Fruit fly (Drosophila melanogaster) whole organism, embryonic: ENCODE measurements around the gene cype.

ENCODE experiments used
- ATbp ChIP-seq: fragments of 200-800 bp; sonication (Bioruptor generic); optimal IDR thresholded peaks from 2 replicates; lab custom pipeline; 2017; ENCODE audit warnings: missing biosample characterization, mild to moderate bottlenecking, missing genetic modification characterization, missing genetic modification reagents
- Atf6 ChIP-seq: fragments of 200-800 bp; sonication (Bioruptor generic); IDR thresholded peaks from 2 replicates; pipeline ENCODE4 v1.3.6; 2022; ENCODE audit warnings: missing biosample characterization, missing genetic modification characterization
- CG10147 ChIP-seq: fragments of 200-800 bp; sonication (Bioruptor generic); optimal IDR thresholded peaks from 2 replicates; lab custom pipeline; 2019; ENCODE audit warnings: missing biosample characterization, mild to moderate bottlenecking, missing genetic modification characterization, moderate library complexity
- CG10274 ChIP-seq: fragments of 200-800 bp; sonication (Bioruptor generic); optimal IDR thresholded peaks from 3 replicates; lab custom pipeline; 2017; ENCODE audit warnings: missing biosample characterization, mild to moderate bottlenecking, missing genetic modification characterization
- CG10462 ChIP-seq: fragments of 200-800 bp; sonication (Bioruptor generic); optimal IDR thresholded peaks from 2 replicates; lab custom pipeline; 2016; ENCODE audit warnings: missing biosample characterization, missing genetic modification characterization
- CG10543 ChIP-seq: fragments of 200-800 bp; sonication (Bioruptor generic); optimal IDR thresholded peaks from 3 replicates; lab custom pipeline; 2017; ENCODE audit warnings: missing biosample characterization, mild to moderate bottlenecking, missing genetic modification characterization, moderate library complexity
- CG12236 ChIP-seq: fragments of 200-800 bp; sonication (Bioruptor generic); optimal IDR thresholded peaks from 2 replicates; lab custom pipeline; 2016; ENCODE audit warnings: missing biosample characterization, missing genetic modification characterization
- CG14050 ChIP-seq: fragments of 200-800 bp; sonication (Bioruptor generic); IDR thresholded peaks from 3 replicates; pipeline ENCODE4 v1.3.6; 2022; ENCODE audit warnings: missing biosample characterization, missing genetic modification characterization
- CG17186 ChIP-seq: fragments of 200-800 bp; sonication (Bioruptor generic); optimal IDR thresholded peaks from 3 replicates; lab custom pipeline; 2017; ENCODE audit warnings: missing biosample characterization, missing genetic modification reagents, missing genetic modification characterization
- CG17612 ChIP-seq: fragments of 200-800 bp; sonication (Bioruptor generic); IDR thresholded peaks from 2 replicates; pipeline ENCODE4 v1.3.6; 2022; ENCODE audit warnings: missing biosample characterization, missing genetic modification characterization
- CG18764 ChIP-seq: fragments of 200-800 bp; sonication (Bioruptor generic); optimal IDR thresholded peaks from 3 replicates; lab custom pipeline; 2016; ENCODE audit warnings: missing biosample characterization, missing genetic modification characterization
- CG3163 ChIP-seq: fragments of 200-800 bp; sonication (Bioruptor generic); optimal IDR thresholded peaks from 3 replicates; lab custom pipeline; 2016; ENCODE audit warnings: missing biosample characterization, missing genetic modification characterization
- CG34376 ChIP-seq: fragments of 200-800 bp; sonication (Bioruptor generic); optimal IDR thresholded peaks from 2 replicates; lab custom pipeline; 2018; ENCODE audit warnings: missing biosample characterization, mild to moderate bottlenecking, missing genetic modification characterization
- CG4282 ChIP-seq: fragments of 200-800 bp; sonication (Bioruptor generic); optimal IDR thresholded peaks from 2 replicates; lab custom pipeline; 2016; ENCODE audit warnings: missing biosample characterization, missing genetic modification characterization
- CG4328 ChIP-seq: fragments of 200-800 bp; sonication (Bioruptor generic); optimal IDR thresholded peaks from 3 replicates; lab custom pipeline; 2017; ENCODE audit warnings: missing biosample characterization, missing genetic modification reagents, missing genetic modification characterization
- CG4854 ChIP-seq: fragments of 200-800 bp; sonication (Bioruptor generic); optimal IDR thresholded peaks from 2 replicates; lab custom pipeline; 2016; ENCODE audit warnings: missing biosample characterization, missing genetic modification characterization, inconsistent platforms
- CG5180 ChIP-seq: fragments of 200-800 bp; sonication (Bioruptor generic); optimal IDR thresholded peaks from 3 replicates; lab custom pipeline; 2017; ENCODE audit warnings: missing biosample characterization, missing genetic modification characterization, mild to moderate bottlenecking, moderate library complexity, missing genetic modification reagents
- CG6254 ChIP-seq: fragments of 200-800 bp; sonication (Bioruptor generic); optimal IDR thresholded peaks from 3 replicates; lab custom pipeline; 2017; ENCODE audit warnings: mild to moderate bottlenecking, missing biosample characterization, missing genetic modification reagents, missing genetic modification characterization
- CG7372 ChIP-seq: fragments of 200-800 bp; sonication (Bioruptor generic); IDR thresholded peaks from 2 replicates; pipeline ENCODE4 v1.3.6; 2022; ENCODE audit warnings: missing biosample characterization, missing genetic modification characterization
- CG7839 ChIP-seq: fragments of 200-800 bp; sonication (Bioruptor generic); optimal IDR thresholded peaks from 3 replicates; lab custom pipeline; 2018; ENCODE audit warnings: missing biosample characterization, mild to moderate bottlenecking, missing genetic modification characterization, moderate library complexity
- CG8281 ChIP-seq: fragments of 200-800 bp; sonication (Bioruptor generic); optimal IDR thresholded peaks from 2 replicates; lab custom pipeline; 2018; ENCODE audit warnings: missing biosample characterization, mild to moderate bottlenecking, missing genetic modification characterization, moderate library complexity
- CG8290 ChIP-seq, 3 experiments: fragments of 200-800 bp; sonication (Bioruptor generic); optimal IDR thresholded peaks; 2 replicates each; lab custom pipeline; 2016 to 2019; ENCODE audit warnings: missing biosample characterization in 3 of 3, missing genetic modification characterization in 3 of 3, mild to moderate bottlenecking in 2 of 3, moderate library complexity in 1 of 3
- CG8944 ChIP-seq: fragments of 200-800 bp; sonication (Bioruptor generic); optimal IDR thresholded peaks from 3 replicates; lab custom pipeline; 2016; ENCODE audit warnings: missing biosample characterization, missing genetic modification characterization
- CHES-1-like ChIP-seq: fragments of 200-800 bp; sonication (Bioruptor generic); optimal IDR thresholded peaks from 2 replicates; lab custom pipeline; 2016; ENCODE audit warnings: missing biosample characterization, missing genetic modification characterization
- Dip3 ChIP-seq: fragments of 200-800 bp; sonication (Bioruptor generic); optimal IDR thresholded peaks from 3 replicates; lab custom pipeline; 2016; ENCODE audit warnings: missing biosample characterization, missing genetic modification characterization
- Dref ChIP-seq: fragments of 200-800 bp; sonication (Bioruptor generic); IDR thresholded peaks from 2 replicates; pipeline ENCODE4 v1.3.6; 2022; ENCODE audit warnings: missing biosample characterization, missing genetic modification characterization
- Eip74EF ChIP-seq, 2 experiments: fragments of 200-800 bp in 1 of 2; fragments of >200 bp in 1 of 2; sonication (Bioruptor generic) in 1 of 2; optimal IDR thresholded peaks; 2 replicates each; lab custom pipeline; 2017 to 2019; ENCODE audit warnings: missing biosample characterization in 2 of 2, missing genetic modification characterization in 2 of 2, mild to moderate bottlenecking in 1 of 2, moderate library complexity in 1 of 2
- Gug ChIP-seq: fragments of 200-800 bp; sonication (Bioruptor generic); IDR thresholded peaks from 4 replicates; pipeline ENCODE4 v1.3.6; 2022; ENCODE audit warnings: missing biosample characterization, missing genetic modification characterization
- Hmx ChIP-seq: fragments of 200-800 bp; sonication (Bioruptor generic); optimal IDR thresholded peaks from 2 replicates; lab custom pipeline; 2016; ENCODE audit warnings: missing biosample characterization, missing genetic modification characterization
- Mrtf ChIP-seq: fragments of 200-800 bp; sonication (Bioruptor generic); IDR thresholded peaks from 3 replicates; pipeline ENCODE4 v1.3.6; 2022; ENCODE audit warnings: missing biosample characterization, missing genetic modification characterization
- Nf-YC ChIP-seq: fragments of 200-800 bp; optimal IDR thresholded peaks from 3 replicates; lab custom pipeline; 2019; ENCODE audit warnings: missing biosample characterization, mild to moderate bottlenecking, missing genetic modification characterization, moderate library complexity
- Sin3A ChIP-seq: fragments of >200 bp; optimal IDR thresholded peaks from 2 replicates; lab custom pipeline; 2018
- Sox102F ChIP-seq: fragments of 200-800 bp; sonication (Bioruptor generic); optimal IDR thresholded peaks from 2 replicates; lab custom pipeline; 2018; ENCODE audit warnings: missing biosample characterization, mild to moderate bottlenecking, missing genetic modification characterization, moderate library complexity
- ase ChIP-seq: fragments of 200-800 bp; sonication (Bioruptor generic); IDR thresholded peaks from 3 replicates; pipeline ENCODE4 v1.3.6; 2022; ENCODE audit warnings: missing biosample characterization, missing genetic modification characterization
- ato ChIP-seq: fragments of 200-800 bp; sonication (Bioruptor generic); IDR thresholded peaks from 2 replicates; pipeline ENCODE4 v1.3.6; 2022; ENCODE audit warnings: missing biosample characterization, missing genetic modification characterization; ENCODE audit not compliant: partially characterized antibody
- caup ChIP-seq: fragments of 200-800 bp; sonication (Bioruptor generic); optimal IDR thresholded peaks from 3 replicates; lab custom pipeline; 2017; ENCODE audit warnings: missing biosample characterization, mild to moderate bottlenecking, missing genetic modification characterization, moderate library complexity; ENCODE audit not compliant: severe bottlenecking
- chinmo ChIP-seq: fragments of 200-800 bp; sonication (Bioruptor generic); IDR thresholded peaks from 4 replicates; pipeline ENCODE4 v1.3.6; 2022; ENCODE audit warnings: missing biosample characterization, missing genetic modification characterization; ENCODE audit not compliant: partially characterized antibody
- croc ChIP-seq: fragments of 200-800 bp; sonication (Bioruptor generic); conservative IDR thresholded peaks from 3 replicates; pipeline ENCODE4 v1.3.6; 2022; ENCODE audit warnings: missing biosample characterization, missing genetic modification characterization
- ems ChIP-seq: fragments of 200-800 bp; sonication (Bioruptor generic); optimal IDR thresholded peaks from 3 replicates; lab custom pipeline; 2016; ENCODE audit warnings: missing biosample characterization, missing genetic modification characterization
- insv ChIP-seq, 2 experiments: fragments of 200-800 bp; sonication (Bioruptor generic); optimal IDR thresholded peaks; 3 replicates each; lab custom pipeline; 2016 to 2018; ENCODE audit warnings: missing biosample characterization in 2 of 2, missing genetic modification characterization in 2 of 2
- jing ChIP-seq: fragments of 200-800 bp; sonication (Bioruptor generic); optimal IDR thresholded peaks from 2 replicates; lab custom pipeline; 2018; ENCODE audit warnings: missing biosample characterization, mild to moderate bottlenecking, missing genetic modification characterization
- lbe ChIP-seq: fragments of 200-800 bp; sonication (Bioruptor generic); optimal IDR thresholded peaks from 2 replicates; lab custom pipeline; 2016; ENCODE audit warnings: missing biosample characterization, mild to moderate bottlenecking, missing genetic modification characterization
- luna ChIP-seq: fragments of 200-800 bp; sonication (Bioruptor generic); optimal IDR thresholded peaks from 2 replicates; lab custom pipeline; 2016; ENCODE audit warnings: missing biosample characterization, missing genetic modification characterization
- sob ChIP-seq: fragments of 200-800 bp; sonication (Bioruptor generic); IDR thresholded peaks from 2 replicates; pipeline ENCODE4 v1.3.6; 2022; ENCODE audit warnings: missing biosample characterization, missing genetic modification characterization
- sr ChIP-seq: fragments of 200-800 bp; sonication (Bioruptor generic); IDR thresholded peaks from 3 replicates; pipeline ENCODE4 v1.3.6; 2022; ENCODE audit warnings: missing biosample characterization, missing genetic modification characterization
- stwl ChIP-seq: fragments of 200-800 bp; sonication (Bioruptor generic); optimal IDR thresholded peaks from 3 replicates; lab custom pipeline; 2018; ENCODE audit warnings: missing biosample characterization, mild to moderate bottlenecking, missing genetic modification characterization, moderate library complexity
- vfl ChIP-seq: fragments of 200-800 bp; sonication (Bioruptor generic); optimal IDR thresholded peaks from 2 replicates; lab custom pipeline; 2016; ENCODE audit warnings: missing biosample characterization, missing genetic modification characterization
- zen2 ChIP-seq: fragments of 200-800 bp; sonication (Bioruptor generic); IDR thresholded peaks from 3 replicates; pipeline ENCODE4 v1.3.6; 2022; ENCODE audit warnings: missing biosample characterization, missing genetic modification characterization; ENCODE audit not compliant: partially characterized antibody

Gene cype

dm6 chr2L:5324958-5325850 is 1.8 kb upstream of the cype start (continued):
- TF ChIP-seq CG10462 (GFP tag; lab: Kevin White, UChicago) (no peak), CG34376 (GFP tag; lab: Kevin White, UChicago) (no peak), Dref (GFP tag; lab: Robert Waterston, UW) (peak; percentile 75), insv (GFP tag; optimal IDR thresholded peaks at IDR 0.05; lab: Kevin White, UChicago) (peak in 1 of 2 experiments; percentile 19), chinmo (GFP tag; lab: Robert Waterston, UW) (peak; percentile 57; the same call in 1 of the 4 replicates), jing (GFP tag; lab: Kevin White, UChicago) (no peak), CG10147 (GFP tag; lab: Kevin White, UChicago) (no peak), Hmx (no peak), sr (GFP tag; lab: Robert Waterston, UW) (peak; percentile 74; the same call in 2 of the 3 replicates), CG18764 (GFP tag; lab: Kevin White, UChicago) (no peak), CG10543 (GFP tag; lab: Kevin White, UChicago) (peak; percentile 19), CG7839 (peak; percentile 41), vfl (GFP tag; lab: Kevin White, UChicago) (peak; percentile 40), Mrtf (peak; percentile 61; the same call in 2 of the 3 replicates), Sox102F (GFP tag; lab: Kevin White, UChicago) (peak; percentile 59), CG17612 (GFP tag; lab: Robert Waterston, UW) (no peak), caup (GFP tag; lab: Kevin White, UChicago) (no peak), zen2 (GFP tag; lab: Robert Waterston, UW) (no peak; the same call in 2 of the 3 replicates), CG8290 (GFP tag; optimal IDR thresholded peaks at IDR 0.05; lab: Kevin White, UChicago) (no peak), CG8290 (tag; optimal IDR thresholded peaks at IDR 0.05; lab: Kevin White, UChicago) (no peak), ATbp (GFP tag; lab: Kevin White, UChicago) (no peak), ato (GFP tag; lab: Robert Waterston, UW) (no peak), CG17186 (peak; percentile 54), CG14050 (GFP tag; lab: Robert Waterston, UW) (no peak), croc (no peak), Dip3 (GFP tag; lab: Kevin White, UChicago) (peak; percentile 24), CG4282 (no peak), CG4854 (no peak), CG12236 (GFP tag; lab: Kevin White, UChicago) (no peak), luna (no peak), CG3163 (GFP tag; lab: Kevin White, UChicago) (no peak), CG8944 (GFP tag; lab: Kevin White, UChicago) (peak; percentile 24), CG6254 (GFP tag; lab: Kevin White, UChicago) (peak; percentile 24), CG5180 (no peak), Gug (GFP tag; lab: Robert Waterston, UW) (peak; percentile 71; the same call in 3 of the 4 replicates), ase (peak; percentile 54; the same call in 1 of the 3 replicates), CG8281 (no peak), CHES-1-like (GFP tag; lab: Kevin White, UChicago) (no peak), Nf-YC (tag; lab: Kevin White, UChicago) (no peak), Atf6 (GFP tag; lab: Robert Waterston, UW) (peak; percentile 77), Eip74EF (GFP tag; optimal IDR thresholded peaks at IDR 0.05; lab: Kevin White, UChicago) (no peak), sob (GFP tag; lab: Robert Waterston, UW) (peak; percentile 69), CG4328 (GFP tag; lab: Kevin White, UChicago) (no peak), lbe (peak; percentile 21), Sin3A (peak; percentile 79), ems (GFP tag; lab: Kevin White, UChicago) (peak; percentile 10), stwl (tag; lab: Kevin White, UChicago) (peak; percentile 45), CG7372 (GFP tag; lab: Robert Waterston, UW) (0 out of 2 replicates have a peak, but pooled peaks have one; percentile 6), CG10274 (no peak)
